Worm (Caenorhabditis elegans) whole organism, mixed stage, embryonic: Measurements from ENCODE around the gene C42D8.1.

Source experiments
- M03D4.4 ChIP-seq: sonication (generic microtip); optimal IDR thresholded peaks from 2 replicates; lab custom pipeline; 2017; ENCODE audit warnings: mild to moderate bottlenecking, missing genetic modification characterization, missing compliant biosample characterization
- bed-3 ChIP-seq: fragments of 200-800 bp; sonication (Bioruptor generic); optimal IDR thresholded peaks from 3 replicates; lab custom pipeline; 2018; ENCODE audit warnings: mild to moderate bottlenecking, missing genetic modification characterization, moderate library complexity, missing compliant biosample characterization
- blmp-1 ChIP-seq: fragments of 150-350 bp; optimal IDR thresholded peaks from 2 replicates; lab custom pipeline; 2014; ENCODE audit warnings: missing biosample characterization, missing genetic modification characterization
- ceh-39 ChIP-seq: fragments of 150-350 bp; optimal IDR thresholded peaks from 2 replicates; lab custom pipeline; 2014; ENCODE audit warnings: missing biosample characterization, missing genetic modification characterization
- ceh-43 ChIP-seq: fragments of 200-800 bp; sonication (Bioruptor generic); optimal IDR thresholded peaks from 2 replicates; lab custom pipeline; 2018; ENCODE audit warnings: mild to moderate bottlenecking, missing genetic modification characterization, moderate library complexity, missing compliant biosample characterization
- ces-1 ChIP-seq: fragments of 150-350 bp; optimal IDR thresholded peaks from 2 replicates; lab custom pipeline; 2014; ENCODE audit warnings: missing biosample characterization, missing genetic modification reagents, missing genetic modification characterization
- cnd-1 ChIP-seq: fragments of 200-800 bp; sonication (Bioruptor generic); optimal IDR thresholded peaks from 2 replicates; lab custom pipeline; 2018; ENCODE audit warnings: mild to moderate bottlenecking, missing genetic modification characterization, missing compliant biosample characterization
- drap-1 ChIP-seq: fragments of 200-800 bp; sonication (Bioruptor generic); optimal IDR thresholded peaks from 3 replicates; lab custom pipeline; 2018; ENCODE audit warnings: mild to moderate bottlenecking, missing genetic modification characterization, missing compliant biosample characterization
- elt-1 ChIP-seq: sonication (generic microtip); optimal IDR thresholded peaks from 2 replicates; lab custom pipeline; 2017; ENCODE audit warnings: missing genetic modification characterization, mild to moderate bottlenecking, missing compliant biosample characterization, antibody characterized with exemption, moderate library complexity, borderline replicate concordance; ENCODE audit not compliant: insufficient read depth
- elt-3 ChIP-seq: fragments of 150-350 bp; optimal IDR thresholded peaks from 2 replicates; lab custom pipeline; 2014; ENCODE audit warnings: missing biosample characterization, missing genetic modification characterization
- flh-1 ChIP-seq: fragments of 200-800 bp; sonication (Bioruptor generic); optimal IDR thresholded peaks from 2 replicates; lab custom pipeline; 2018; ENCODE audit warnings: mild to moderate bottlenecking, missing genetic modification characterization, moderate library complexity, missing compliant biosample characterization
- ham-2 ChIP-seq: fragments of 200-800 bp; sonication (Bioruptor generic); optimal IDR thresholded peaks from 2 replicates; lab custom pipeline; 2018; ENCODE audit warnings: mild to moderate bottlenecking, missing genetic modification characterization, missing compliant biosample characterization
- hlh-1 ChIP-seq: fragments of 150-350 bp; optimal IDR thresholded peaks from 2 replicates; lab custom pipeline; 2014; ENCODE audit warnings: missing biosample characterization, missing genetic modification reagents, missing genetic modification characterization
- lin-13 ChIP-seq: fragments of 150-350 bp; optimal IDR thresholded peaks from 2 replicates; lab custom pipeline; 2014; ENCODE audit warnings: missing biosample characterization, missing genetic modification characterization
- lsy-2 ChIP-seq: fragments of 150-350 bp; optimal IDR thresholded peaks from 2 replicates; lab custom pipeline; 2014; ENCODE audit warnings: missing biosample characterization, missing genetic modification characterization
- mab-5 ChIP-seq: fragments of 150-350 bp; optimal IDR thresholded peaks from 2 replicates; lab custom pipeline; 2014; ENCODE audit warnings: missing biosample characterization, missing genetic modification characterization
- mep-1 ChIP-seq: fragments of 150-350 bp; optimal IDR thresholded peaks from 2 replicates; lab custom pipeline; 2017; ENCODE audit warnings: missing biosample characterization, missing genetic modification reagents, missing genetic modification characterization, inconsistent platforms
- mls-2 ChIP-seq: sonication (generic microtip); optimal IDR thresholded peaks from 2 replicates; lab custom pipeline; 2016; ENCODE audit warnings: mild to moderate bottlenecking, missing genetic modification characterization, moderate library complexity, missing compliant biosample characterization
- nhr-12 ChIP-seq: fragments of 150-350 bp; optimal IDR thresholded peaks from 2 replicates; lab custom pipeline; 2014; ENCODE audit warnings: missing biosample characterization, missing genetic modification characterization
- nhr-2 ChIP-seq: fragments of 150-350 bp; optimal IDR thresholded peaks from 2 replicates; lab custom pipeline; 2014; ENCODE audit warnings: missing biosample characterization, missing genetic modification characterization
- nhr-237 ChIP-seq: fragments of 150-350 bp; optimal IDR thresholded peaks from 2 replicates; lab custom pipeline; 2014; ENCODE audit warnings: missing biosample characterization, missing genetic modification characterization
- nhr-28 ChIP-seq: fragments of 150-350 bp; optimal IDR thresholded peaks from 2 replicates; lab custom pipeline; 2014; ENCODE audit warnings: missing biosample characterization, missing genetic modification characterization
- nhr-76 ChIP-seq: sonication (generic microtip); optimal IDR thresholded peaks from 2 replicates; lab custom pipeline; 2017; ENCODE audit warnings: missing biosample characterization, missing genetic modification characterization
- pha-4 ChIP-seq: fragments of 150-350 bp; optimal IDR thresholded peaks from 2 replicates; lab custom pipeline; 2018; ENCODE audit warnings: missing biosample characterization, missing genetic modification reagents, missing genetic modification characterization
- sem-2 ChIP-seq: fragments of 200-800 bp; sonication (Bioruptor generic); optimal IDR thresholded peaks from 2 replicates; lab custom pipeline; 2018; ENCODE audit warnings: mild to moderate bottlenecking, missing genetic modification characterization, missing compliant biosample characterization
- snpc-4 ChIP-seq: fragments of 150-350 bp; optimal IDR thresholded peaks from 2 replicates; lab custom pipeline; 2014; ENCODE audit warnings: missing biosample characterization, missing genetic modification characterization
- sptf-1 ChIP-seq: sonication (generic microtip); optimal IDR thresholded peaks from 2 replicates; lab custom pipeline; 2017; ENCODE audit warnings: mild to moderate bottlenecking, missing genetic modification characterization, moderate library complexity, missing compliant biosample characterization
- tbx-8 ChIP-seq: fragments of 200-800 bp; sonication (Bioruptor generic); optimal IDR thresholded peaks from 2 replicates; lab custom pipeline; 2018; ENCODE audit warnings: mild to moderate bottlenecking, missing genetic modification characterization, moderate library complexity, missing compliant biosample characterization
- unc-120 ChIP-seq: sonication (generic microtip); optimal IDR thresholded peaks from 2 replicates; lab custom pipeline; 2017; ENCODE audit warnings: missing genetic modification characterization, missing compliant biosample characterization; ENCODE audit not compliant: poor library complexity, severe bottlenecking
- unc-39 ChIP-seq: fragments of 150-350 bp; optimal IDR thresholded peaks from 2 replicates; lab custom pipeline; 2014; ENCODE audit warnings: missing biosample characterization, missing genetic modification characterization
- unc-62 ChIP-seq: fragments of 150-350 bp; optimal IDR thresholded peaks from 2 replicates; lab custom pipeline; 2014; ENCODE audit warnings: missing biosample characterization, missing genetic modification reagents, missing genetic modification characterization
- zip-8 ChIP-seq: fragments of 150-350 bp; optimal IDR thresholded peaks from 2 replicates; lab custom pipeline; 2014; ENCODE audit warnings: missing biosample characterization, missing genetic modification characterization
- ztf-11 ChIP-seq: fragments of 150-350 bp; optimal IDR thresholded peaks from 2 replicates; lab custom pipeline; 2014; ENCODE audit warnings: missing biosample characterization, missing genetic modification characterization

The C42D8.1 gene

ce11 chrX:5093997-5094396 is 15.3 kb upstream of the C42D8.1 start:
- TF ChIP-seq ces-1 (GFP tag; lab: Kevin White, UChicago) (no peak), bed-3 (GFP tag; lab: Kevin White, UChicago) (no peak), nhr-28 (tag; lab: Kevin White, UChicago) (no peak), nhr-76 (tag; lab: Kevin White, UChicago) (no peak), unc-120 (tag; lab: Kevin White, UChicago) (no peak), blmp-1 (no peak), tbx-8 (GFP tag; lab: Kevin White, UChicago) (no peak), elt-3 (tag; lab: Kevin White, UChicago) (no peak), flh-1 (GFP tag; lab: Kevin White, UChicago) (no peak), unc-39 (tag; lab: Kevin White, UChicago) (no peak), cnd-1 (tag; lab: Kevin White, UChicago) (no peak), nhr-2 (tag; lab: Kevin White, UChicago) (no peak), unc-62 (GFP tag; lab: Kevin White, UChicago) (no peak), hlh-1 (tag; lab: Kevin White, UChicago) (no peak)

ce11 chrX:5096967-5097366 is 12.3 kb upstream of the C42D8.1 start, which contains the start of gene acn-1:
Gene acn-1, minus strand, starts transcription at chrX:5097067.
- TF ChIP-seq snpc-4, result no peak
- TF ChIP-seq sem-2 (GFP tag; lab: Kevin White, UChicago), result no peak
- no peak for TF ChIP-seq M03D4.4 (tag; lab: Kevin White, UChicago)
- TF ChIP-seq ceh-43, result no peak
- no peak for TF ChIP-seq elt-3 (tag; lab: Kevin White, UChicago)
- TF ChIP-seq lsy-2 (tag; lab: Kevin White, UChicago), result no peak
- no peak for TF ChIP-seq zip-8
- TF ChIP-seq unc-62 (GFP tag; lab: Kevin White, UChicago), result no peak
- TF ChIP-seq ham-2 (GFP tag; lab: Kevin White, UChicago), result no peak
- TF ChIP-seq mls-2 (tag; lab: Kevin White, UChicago), result no peak
- TF ChIP-seq mab-5 (tag; lab: Kevin White, UChicago), result no peak
- TF ChIP-seq cnd-1 (tag; lab: Kevin White, UChicago), result no peak
- no peak for TF ChIP-seq tbx-8 (GFP tag; lab: Kevin White, UChicago)
- TF ChIP-seq unc-39 (tag; lab: Kevin White, UChicago), result no peak
- TF ChIP-seq nhr-12 (tag; lab: Kevin White, UChicago), result no peak
- TF ChIP-seq blmp-1, result no peak
- no peak for TF ChIP-seq nhr-28 (tag; lab: Kevin White, UChicago)
- TF ChIP-seq pha-4 (tag; lab: Kevin White, UChicago), result no peak
- TF ChIP-seq ces-1 (GFP tag; lab: Kevin White, UChicago), result no peak

- no peak for TF ChIP-seq tbx-8 (GFP tag; lab: Kevin White, UChicago)
- TF ChIP-seq elt-1 (tag; lab: Kevin White, UChicago), result peak; percentile 21
- no peak for TF ChIP-seq cnd-1 (tag; lab: Kevin White, UChicago)
- no peak for TF ChIP-seq mep-1 (tag; lab: Kevin White, UChicago)
- no peak for TF ChIP-seq pha-4 (tag; lab: Kevin White, UChicago)
These were observed 10.4 kb upstream of the C42D8.1 start for ce11 chrX:5098935-5099334.

ce11 chrX:5100738-5101379 is 8.4 kb upstream of the C42D8.1 start, which contains the start of gene vit-2:
Gene vit-2, plus strand, starts transcription at chrX:5101042.
- TF ChIP-seq unc-120 (tag; lab: Kevin White, UChicago) (no peak), ztf-11 (tag; lab: Kevin White, UChicago) (no peak), M03D4.4 (tag; lab: Kevin White, UChicago) (no peak), nhr-28 (tag; lab: Kevin White, UChicago) (no peak), bed-3 (GFP tag; lab: Kevin White, UChicago) (no peak), pha-4 (tag; lab: Kevin White, UChicago) (no peak), flh-1 (GFP tag; lab: Kevin White, UChicago) (no peak), ceh-39 (tag; lab: Kevin White, UChicago) (no peak), nhr-76 (tag; lab: Kevin White, UChicago) (no peak), snpc-4 (no peak), sptf-1 (no peak), sem-2 (GFP tag; lab: Kevin White, UChicago) (no peak), drap-1 (GFP tag; lab: Kevin White, UChicago) (no peak), lin-13 (tag; lab: Kevin White, UChicago) (no peak), mab-5 (tag; lab: Kevin White, UChicago) (no peak), zip-8 (no peak), nhr-237 (tag; lab: Kevin White, UChicago) (no peak), unc-62 (GFP tag; lab: Kevin White, UChicago) (no peak)
- TF ChIP-seq, all 35 proteins: peak for 0
